Worm (Caenorhabditis elegans) whole organism, young adult: Measurements from ENCODE around the gene trpp-6.

Experiments used
- B0336.3 ChIP-seq: fragments of 200-800 bp; sonication (Bioruptor generic); IDR thresholded peaks from 2 replicates; pipeline ENCODE4 v1.3.6; 2022; ENCODE audit warnings: missing genetic modification characterization, missing compliant biosample characterization
- C17E4.6 ChIP-seq: fragments of 200-800 bp; sonication (Bioruptor generic); IDR thresholded peaks from 2 replicates; pipeline ENCODE4 v1.3.6; 2022; ENCODE audit warnings: missing genetic modification reagents, missing genetic modification characterization, missing compliant biosample characterization
- D2030.7 ChIP-seq: fragments of 200-800 bp; sonication (Bioruptor generic); IDR thresholded peaks from 2 replicates; pipeline ENCODE4 v1.3.6; 2022; ENCODE audit warnings: missing genetic modification reagents, missing genetic modification characterization, missing compliant biosample characterization
- F10E7.11 ChIP-seq: sonication (generic microtip); optimal IDR thresholded peaks from 2 replicates; lab custom pipeline; 2017; ENCODE audit warnings: mild to moderate bottlenecking, missing genetic modification characterization, moderate library complexity, missing compliant biosample characterization
- F22D6.2 ChIP-seq: sonication (generic microtip); optimal IDR thresholded peaks from 2 replicates; lab custom pipeline; 2016; ENCODE audit warnings: mild to moderate bottlenecking, missing genetic modification characterization, missing compliant biosample characterization
- F23B12.7 ChIP-seq: sonication (generic microtip); optimal IDR thresholded peaks from 2 replicates; lab custom pipeline; 2017; ENCODE audit warnings: missing genetic modification characterization, mild to moderate bottlenecking, missing compliant biosample characterization, antibody characterized with exemption, moderate library complexity; ENCODE audit not compliant: insufficient read depth
- F39B2.1 ChIP-seq: fragments of 200-800 bp; sonication (Bioruptor generic); IDR thresholded peaks from 2 replicates; pipeline ENCODE4 v1.3.6; 2022; ENCODE audit warnings: missing genetic modification reagents, missing genetic modification characterization, missing compliant biosample characterization
- F49E8.2 ChIP-seq: sonication (generic microtip); optimal IDR thresholded peaks from 3 replicates; lab custom pipeline; 2017; ENCODE audit warnings: missing genetic modification characterization, mild to moderate bottlenecking, missing compliant biosample characterization, antibody characterized with exemption, moderate library complexity; ENCODE audit not compliant: insufficient read depth
- akir-1 ChIP-seq: fragments of 200-800 bp; sonication (Bioruptor generic); optimal IDR thresholded peaks from 2 replicates; lab custom pipeline; 2018; ENCODE audit warnings: mild to moderate bottlenecking, missing genetic modification characterization, moderate library complexity, missing compliant biosample characterization
- ama-1 ChIP-seq, 3 experiments: fragments of 150-350 bp in 1 of 3; sonication (generic microtip) in 2 of 3; optimal IDR thresholded peaks; 2 replicates each; lab custom pipeline; 2014 to 2018; ENCODE audit warnings: missing biosample characterization in 2 of 3, missing genetic modification characterization in 2 of 3, missing genetic modification reagents in 2 of 3
- aptf-3 ChIP-seq: fragments of 200-800 bp; sonication (Bioruptor generic); IDR thresholded peaks from 2 replicates; pipeline ENCODE4 v1.3.6; 2022; ENCODE audit warnings: missing genetic modification characterization, missing compliant biosample characterization
- attf-3 ChIP-seq: fragments of 200-800 bp; sonication (Bioruptor generic); conservative IDR thresholded peaks from 2 replicates; pipeline ENCODE4 v1.3.6; 2022; ENCODE audit warnings: missing genetic modification reagents, missing genetic modification characterization, missing compliant biosample characterization
- bed-1 ChIP-seq: fragments of 200-800 bp; sonication (Bioruptor generic); IDR thresholded peaks from 2 replicates; pipeline ENCODE4 v1.3.6; 2022; ENCODE audit warnings: missing genetic modification reagents, missing genetic modification characterization, missing compliant biosample characterization
- ceh-40 ChIP-seq: fragments of 200-800 bp; sonication (Bioruptor generic); IDR thresholded peaks from 2 replicates; pipeline ENCODE4 v1.3.6; 2022; ENCODE audit warnings: missing genetic modification characterization, missing compliant biosample characterization
- ceh-58 ChIP-seq: fragments of 200-800 bp; sonication (Bioruptor generic); IDR thresholded peaks from 2 replicates; pipeline ENCODE4 v1.3.6; 2022; ENCODE audit warnings: missing genetic modification characterization, missing compliant biosample characterization
- ceh-91 ChIP-seq: fragments of 200-800 bp; sonication (Bioruptor generic); IDR thresholded peaks from 2 replicates; pipeline ENCODE4 v1.3.6; 2022; ENCODE audit warnings: missing genetic modification reagents, missing genetic modification characterization, missing compliant biosample characterization
- efl-1 ChIP-seq: fragments of 150-350 bp; optimal IDR thresholded peaks from 2 replicates; lab custom pipeline; 2014; ENCODE audit warnings: missing biosample characterization, missing genetic modification reagents, missing genetic modification characterization
- egl-44 ChIP-seq: fragments of 200-800 bp; sonication (Bioruptor generic); IDR thresholded peaks from 2 replicates; pipeline ENCODE4 v1.3.6; 2022; ENCODE audit warnings: missing genetic modification reagents, missing genetic modification characterization, missing compliant biosample characterization
- fkh-3 ChIP-seq: sonication (generic microtip); optimal IDR thresholded peaks from 2 replicates; lab custom pipeline; 2016; ENCODE audit warnings: mild to moderate bottlenecking, missing genetic modification characterization, missing compliant biosample characterization
- hlh-12 ChIP-seq: sonication (generic microtip); optimal IDR thresholded peaks from 2 replicates; lab custom pipeline; 2016; ENCODE audit warnings: missing genetic modification characterization, missing compliant biosample characterization
- hmg-1.2 ChIP-seq: fragments of 200-800 bp; sonication (Bioruptor generic); IDR thresholded peaks from 2 replicates; pipeline ENCODE4 v1.3.6; 2022; ENCODE audit warnings: missing genetic modification reagents, missing genetic modification characterization, missing compliant biosample characterization
- hmg-20 ChIP-seq: fragments of 200-800 bp; sonication (Bioruptor generic); IDR thresholded peaks from 2 replicates; pipeline ENCODE4 v1.3.6; 2022; ENCODE audit warnings: missing genetic modification reagents, missing genetic modification characterization, missing compliant biosample characterization
- hrde-1 ChIP-seq: sonication (generic microtip); optimal IDR thresholded peaks from 2 replicates; lab custom pipeline; 2016; ENCODE audit warnings: missing genetic modification characterization, mild to moderate bottlenecking, missing compliant biosample characterization, moderate library complexity, missing genotype, missing genetic modification reagents, borderline replicate concordance
- hsf-1 ChIP-seq: fragments of 200-800 bp; sonication (Bioruptor generic); IDR thresholded peaks from 2 replicates; pipeline ENCODE4 v1.3.6; 2022; ENCODE audit warnings: missing genetic modification reagents, missing genetic modification characterization, missing compliant biosample characterization
- lag-1 ChIP-seq: fragments of 200-800 bp; sonication (Bioruptor generic); IDR thresholded peaks from 2 replicates; pipeline ENCODE4 v1.3.6; 2022; ENCODE audit warnings: missing genetic modification reagents, missing genetic modification characterization, missing compliant biosample characterization
- let-607 ChIP-seq, 2 experiments: fragments of 200-800 bp in 1 of 2; sonication (Bioruptor generic) in 1 of 2; sonication (generic microtip) in 1 of 2; optimal IDR thresholded peaks; 2 replicates each; lab custom pipeline; 2016 to 2018; ENCODE audit warnings: mild to moderate bottlenecking in 2 of 2, missing compliant biosample characterization in 2 of 2, missing genetic modification characterization in 2 of 2, moderate library complexity in 2 of 2, missing genotype in 1 of 2
- lin-54 ChIP-seq: fragments of 200-800 bp; sonication (Bioruptor generic); optimal IDR thresholded peaks from 2 replicates; lab custom pipeline; 2018; ENCODE audit warnings: mild to moderate bottlenecking, missing genetic modification characterization, missing compliant biosample characterization
- lsy-27 ChIP-seq: sonication (generic microtip); optimal IDR thresholded peaks from 2 replicates; lab custom pipeline; 2017; ENCODE audit warnings: missing genetic modification characterization, mild to moderate bottlenecking, missing compliant biosample characterization, antibody characterized with exemption, missing genotype, borderline replicate concordance; ENCODE audit not compliant: insufficient read depth
- madf-10 ChIP-seq: sonication (generic microtip); optimal IDR thresholded peaks from 2 replicates; lab custom pipeline; 2016; ENCODE audit warnings: mild to moderate bottlenecking, missing genetic modification characterization, missing compliant biosample characterization
- madf-6 ChIP-seq: fragments of 200-800 bp; sonication (Bioruptor generic); IDR thresholded peaks from 2 replicates; pipeline ENCODE4 v1.3.6; 2022; ENCODE audit warnings: missing genetic modification reagents, missing genetic modification characterization, missing compliant biosample characterization
- mel-28 ChIP-seq: sonication (generic microtip); optimal IDR thresholded peaks from 2 replicates; lab custom pipeline; 2016; ENCODE audit warnings: borderline replicate concordance, mild to moderate bottlenecking, missing genetic modification characterization, missing compliant biosample characterization
- nfyb-1 ChIP-seq: fragments of 200-800 bp; sonication (Bioruptor generic); IDR thresholded peaks from 2 replicates; pipeline ENCODE4 v1.3.6; 2022; ENCODE audit warnings: missing genetic modification reagents, missing genetic modification characterization, missing compliant biosample characterization
- nhr-120 ChIP-seq: fragments of 200-800 bp; sonication (Bioruptor generic); IDR thresholded peaks from 2 replicates; pipeline ENCODE4 v1.3.6; 2022; ENCODE audit warnings: missing genetic modification characterization, missing compliant biosample characterization
- pbrm-1 ChIP-seq: fragments of 200-800 bp; sonication (Bioruptor generic); IDR thresholded peaks from 2 replicates; pipeline ENCODE4 v1.3.6; 2022; ENCODE audit warnings: missing genetic modification reagents, missing genetic modification characterization, missing compliant biosample characterization
- pha-4 ChIP-seq: fragments of 150-350 bp; sonication (generic microtip); optimal IDR thresholded peaks from 2 replicates; lab custom pipeline; 2014; ENCODE audit warnings: missing biosample characterization, missing genetic modification reagents, missing genetic modification characterization
- rcor-1 ChIP-seq: fragments of 200-800 bp; sonication (Bioruptor generic); IDR thresholded peaks from 2 replicates; pipeline ENCODE4 v1.3.6; 2022; ENCODE audit warnings: missing genetic modification reagents, missing genetic modification characterization, missing compliant biosample characterization
- rec-8 ChIP-seq, 2 experiments: sonication (generic microtip); optimal IDR thresholded peaks; 2 replicates each; lab custom pipeline; 2016; ENCODE audit warnings: mild to moderate bottlenecking in 2 of 2, missing genetic modification characterization in 2 of 2, missing genetic modification reagents in 2 of 2, missing genotype in 2 of 2, missing biosample characterization in 1 of 2, missing compliant biosample characterization in 1 of 2, moderate library complexity in 1 of 2
- repo-1 ChIP-seq: sonication (generic microtip); optimal IDR thresholded peaks from 2 replicates; lab custom pipeline; 2017; ENCODE audit warnings: mild to moderate bottlenecking, missing genetic modification characterization, missing compliant biosample characterization
- sea-2 ChIP-seq: fragments of 200-800 bp; sonication (Bioruptor generic); IDR thresholded peaks from 2 replicates; pipeline ENCODE4 v1.3.6; 2022; ENCODE audit warnings: missing genetic modification characterization, missing compliant biosample characterization
- snpc-4 ChIP-seq, 5 experiments: fragments of 150-350 bp in 1 of 5; sonication (generic microtip) in 4 of 5; optimal IDR thresholded peaks; 2 replicates each; lab custom pipeline; 2014 to 2018; ENCODE audit warnings: missing genetic modification characterization in 5 of 5, missing biosample characterization in 3 of 5, antibody characterized with exemption in 2 of 5, mild to moderate bottlenecking in 2 of 5, missing compliant biosample characterization in 2 of 5, missing genotype in 2 of 5, moderate library complexity in 2 of 5, missing genetic modification reagents in 1 of 5
- sptf-2 ChIP-seq: fragments of 200-800 bp; sonication (Bioruptor generic); optimal IDR thresholded peaks from 2 replicates; lab custom pipeline; 2018; ENCODE audit warnings: mild to moderate bottlenecking, missing genetic modification characterization, missing compliant biosample characterization
- tbx-9 ChIP-seq: sonication (generic microtip); optimal IDR thresholded peaks from 2 replicates; lab custom pipeline; 2016; ENCODE audit warnings: borderline replicate concordance, missing genetic modification characterization, inconsistent platforms, missing compliant biosample characterization
- unc-130 ChIP-seq: sonication (generic microtip); optimal IDR thresholded peaks from 2 replicates; lab custom pipeline; 2016; ENCODE audit warnings: missing genetic modification reagents, missing genetic modification characterization, missing compliant biosample characterization
- unc-62 ChIP-seq: fragments of 150-350 bp; optimal IDR thresholded peaks from 2 replicates; lab custom pipeline; 2014; ENCODE audit warnings: missing biosample characterization, missing genetic modification reagents, missing genetic modification characterization
- xnd-1 ChIP-seq: sonication (generic microtip); optimal IDR thresholded peaks from 2 replicates; lab custom pipeline; 2016; ENCODE audit warnings: missing genotype, missing genetic modification reagents, missing genetic modification characterization, missing compliant biosample characterization
- ztf-26 ChIP-seq: sonication (generic microtip); optimal IDR thresholded peaks from 2 replicates; lab custom pipeline; 2017; ENCODE audit warnings: missing genetic modification characterization, missing compliant biosample characterization
- ztf-28 ChIP-seq: fragments of 200-800 bp; sonication (Bioruptor generic); IDR thresholded peaks from 2 replicates; pipeline ENCODE4 v1.3.6; 2022; ENCODE audit warnings: missing genetic modification reagents, missing genetic modification characterization, missing compliant biosample characterization

The trpp-6 gene

ce11 chrV:10039837-10040236 lies 48.1 kb downstream of the trpp-6 start (continued):
- no peak for TF ChIP-seq ceh-58
- no peak for TF ChIP-seq tbx-9 (tag; lab: Kevin White, UChicago)
- no peak for TF ChIP-seq unc-62 (GFP tag; lab: Kevin White, UChicago)
- TF ChIP-seq ama-1 (optimal IDR thresholded peaks at IDR 0.05; lab: Kevin White, UChicago): no peak
- no peak for TF ChIP-seq ama-1 (GFP tag; optimal IDR thresholded peaks at IDR 0.05; lab: Kevin White, UChicago)
- TF ChIP-seq attf-3: 0 out of 2 replicates have a peak, but pooled peaks have one; percentile 22
- no peak for TF ChIP-seq sea-2 (GFP tag; lab: Robert Waterston, UW)
- no peak for TF ChIP-seq hsf-1 (GFP tag; lab: Robert Waterston, UW)
- peak in 1 of 2 experiments; percentile 27 for TF ChIP-seq let-607 (tag; optimal IDR thresholded peaks at IDR 0.05; lab: Kevin White, UChicago)
- TF ChIP-seq ztf-26 (tag; lab: Kevin White, UChicago): peak; percentile 54
- TF ChIP-seq F22D6.2 (tag; lab: Kevin White, UChicago): no peak
- TF ChIP-seq lin-54 (GFP tag; lab: Kevin White, UChicago): peak; percentile 36
- TF ChIP-seq unc-130 (GFP tag; lab: Kevin White, UChicago): no peak
- TF ChIP-seq ceh-91 (GFP tag; lab: Robert Waterston, UW): no peak
- TF ChIP-seq lag-1: no peak
- 0 out of 2 replicates have a peak, but pooled peaks have one; percentile 55 for TF ChIP-seq nfyb-1 (GFP tag; lab: Robert Waterston, UW)
- TF ChIP-seq xnd-1: no peak
- no peak for TF ChIP-seq hlh-12
- TF ChIP-seq rcor-1 (GFP tag; lab: Robert Waterston, UW): no peak
- no peak for TF ChIP-seq fkh-3 (tag; lab: Kevin White, UChicago)
- 0 out of 2 replicates have a peak, but pooled peaks have one; percentile 36 for TF ChIP-seq pbrm-1 (GFP tag; lab: Robert Waterston, UW)
- no peak for TF ChIP-seq hrde-1 (tag; lab: Kevin White, UChicago)
- TF ChIP-seq hmg-1.2: peak; percentile 83
- peak; percentile 47 for TF ChIP-seq madf-10
- no peak for TF ChIP-seq akir-1
- no peak for TF ChIP-seq mel-28 (tag; lab: Kevin White, UChicago)
- no peak for TF ChIP-seq rec-8 (tag; optimal IDR thresholded peaks at IDR 0.05; lab: Kevin White, UChicago)
- no peak for TF ChIP-seq snpc-4 (GFP tag; optimal IDR thresholded peaks at IDR 0.05; lab: Kevin White, UChicago)
- peak in 2 of 4 experiments; percentile 31 to 48 for TF ChIP-seq snpc-4 (tag; optimal IDR thresholded peaks at IDR 0.05; lab: Kevin White, UChicago)
- no peak for TF ChIP-seq nhr-120 (GFP tag; lab: Robert Waterston, UW)
- no peak for TF ChIP-seq ztf-28
- no peak for TF ChIP-seq C17E4.6
- TF ChIP-seq efl-1 (GFP tag; lab: Kevin White, UChicago): no peak
- peak; percentile 13 for TF ChIP-seq sptf-2 (GFP tag; lab: Kevin White, UChicago)
- TF ChIP-seq ceh-40: no peak
- TF ChIP-seq F49E8.2 (tag; lab: Kevin White, UChicago): no peak
- TF ChIP-seq bed-1: no peak
- no peak for TF ChIP-seq madf-6 (GFP tag; lab: Robert Waterston, UW)
- peak; percentile 62 for TF ChIP-seq pha-4
- no peak for TF ChIP-seq F10E7.11
- no peak for TF ChIP-seq repo-1
- TF ChIP-seq B0336.3 (GFP tag; lab: Robert Waterston, UW): peak; percentile 69
- TF ChIP-seq aptf-3: no peak
- TF ChIP-seq F23B12.7 (tag; lab: Kevin White, UChicago): no peak
- TF ChIP-seq egl-44 (GFP tag; lab: Robert Waterston, UW): 0 out of 2 replicates have a peak, but pooled peaks have one; percentile 44
- TF ChIP-seq hmg-20 (GFP tag; lab: Robert Waterston, UW): no peak
- no peak for TF ChIP-seq D2030.7 (GFP tag; lab: Robert Waterston, UW)
- TF ChIP-seq F39B2.1 (GFP tag; lab: Robert Waterston, UW): no peak
- TF ChIP-seq lsy-27: no peak
